Fruit fly (Drosophila melanogaster) S2 (cell line): ENCODE results near the gene Tmc.

ENCODE experiments used
- CG8478 ChIP-seq: fragments of >200 bp; optimal IDR thresholded peaks from 2 replicates; lab custom pipeline; 2018
- CTCF ChIP-seq, 2 experiments: fragments of >200 bp; optimal IDR thresholded peaks; 2 replicates each; lab custom pipeline; 2018

DNA sequence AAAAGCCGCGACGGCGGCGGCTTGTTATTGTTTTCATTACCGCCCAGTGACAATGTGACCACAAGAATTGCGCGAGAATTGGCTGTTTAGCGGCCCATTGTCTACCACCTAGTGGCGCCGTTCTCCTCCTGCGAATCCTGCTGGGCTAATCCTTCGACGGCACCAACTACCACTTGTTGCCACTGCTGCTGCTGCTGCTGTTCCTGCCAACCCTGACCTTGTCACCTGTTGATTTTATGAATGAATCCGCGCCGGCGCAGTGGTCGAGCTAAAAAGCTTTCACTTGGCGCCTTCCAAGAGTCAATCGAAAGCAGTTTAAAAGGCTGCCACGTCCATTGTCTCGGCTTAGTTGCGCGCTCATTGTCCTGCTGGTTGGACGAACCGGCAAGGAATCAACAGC, 46.2 kb downstream of the Tmc start, which contains the start of gene CNMaR:
- TF ChIP-seq CG8478 (lab: Kevin White, UChicago): no peak
- no peak for TF ChIP-seq CTCF (optimal IDR thresholded peaks at IDR 0.05; lab: Kevin White, UChicago)
